Worm (Caenorhabditis elegans): Measurements from ENCODE around the gene R08F11.7.

The R08F11.7 gene

ce11 chrV:3789770-3790169, at the start of gene R08F11.7:
R08F11.7 (plus strand) TSS chrV:3790070.
- no peak for TF ChIP-seq nhr-12 (tag; optimal IDR thresholded peaks at IDR 0.05)

- TF ChIP-seq nhr-28 (tag; optimal IDR thresholded peaks at IDR 0.05) (no peak), unc-120 (tag; optimal IDR thresholded peaks at IDR 0.05; ENCODE audit: poor library complexity, severe bottlenecking) (no peak), flh-1 (GFP tag; optimal IDR thresholded peaks at IDR 0.05) (no peak), ceh-39 (tag; optimal IDR thresholded peaks at IDR 0.05) (peak; percentile 46), ham-2 (GFP tag; optimal IDR thresholded peaks at IDR 0.05) (no peak), elt-1 (tag; optimal IDR thresholded peaks at IDR 0.05; ENCODE audit: borderline replicate concordance, insufficient read depth) (no peak), sem-2 (GFP tag; optimal IDR thresholded peaks at IDR 0.05) (no peak), zip-8 (tag; optimal IDR thresholded peaks at IDR 0.05) (no peak), tbx-8 (GFP tag; optimal IDR thresholded peaks at IDR 0.05) (no peak), M03D4.4 (tag; optimal IDR thresholded peaks at IDR 0.05) (no peak), ceh-83 (GFP tag; optimal IDR thresholded peaks at IDR 0.05) (no peak), mep-1 (tag; optimal IDR thresholded peaks at IDR 0.05) (peak; percentile 8), pha-4 (tag; optimal IDR thresholded peaks at IDR 0.05) (no peak), elt-3 (tag; optimal IDR thresholded peaks at IDR 0.05) (no peak), ceh-43 (GFP tag; optimal IDR thresholded peaks at IDR 0.05) (no peak), drap-1 (GFP tag; optimal IDR thresholded peaks at IDR 0.05) (no peak), ces-1 (GFP tag; optimal IDR thresholded peaks at IDR 0.05) (peak; percentile 81), lsy-2 (tag; optimal IDR thresholded peaks at IDR 0.05) (peak; percentile 3), cnd-1 (tag; optimal IDR thresholded peaks at IDR 0.05) (no peak)
Measured at ce11 chrV:3743172-3743626, 46.7 kb upstream of the R08F11.7 start, which contains the start of gene mtm-9. mtm-9 (plus strand) TSS chrV:3743576.

ce11 chrV:3750328-3750727, 39.5 kb upstream of the R08F11.7 start:
- TF ChIP-seq zip-8 (tag; optimal IDR thresholded peaks at IDR 0.05) (no peak), mls-2 (tag; optimal IDR thresholded peaks at IDR 0.05) (no peak), pha-4 (tag; optimal IDR thresholded peaks at IDR 0.05) (no peak), nhr-237 (tag; optimal IDR thresholded peaks at IDR 0.05) (no peak), unc-62 (GFP tag; optimal IDR thresholded peaks at IDR 0.05) (no peak), sptf-1 (tag; optimal IDR thresholded peaks at IDR 0.05) (no peak), nhr-28 (tag; optimal IDR thresholded peaks at IDR 0.05) (no peak)

- no peak for TF ChIP-seq sem-2 (GFP tag; optimal IDR thresholded peaks at IDR 0.05)
- TF ChIP-seq ces-1 (GFP tag; optimal IDR thresholded peaks at IDR 0.05) = peak; percentile 72
Measured at ce11 chrV:3756887-3757286, 33.0 kb upstream of the R08F11.7 start, which contains the start of gene gid-7. gid-7 (minus strand) TSS chrV:3757074.

ce11 chrV:3759419-3759915, 30.4 kb upstream of the R08F11.7 start, which contains the start of gene chk-1:
chk-1 (minus strand) TSS chrV:3759469.
- TF ChIP-seq ham-2 (GFP tag; optimal IDR thresholded peaks at IDR 0.05) (no peak), mep-1 (tag; optimal IDR thresholded peaks at IDR 0.05) (peak; percentile 71), ceh-39 (tag; optimal IDR thresholded peaks at IDR 0.05) (peak; percentile 35), nhr-237 (tag; optimal IDR thresholded peaks at IDR 0.05) (peak; percentile 66), pha-4 (tag; optimal IDR thresholded peaks at IDR 0.05) (peak; percentile 11), lin-13 (tag; optimal IDR thresholded peaks at IDR 0.05) (peak; percentile 11), lsy-2 (tag; optimal IDR thresholded peaks at IDR 0.05) (peak; percentile 40), flh-1 (GFP tag; optimal IDR thresholded peaks at IDR 0.05) (no peak), ztf-11 (tag; optimal IDR thresholded peaks at IDR 0.05) (no peak)

ce11 chrV:3760839-3761238, 29.0 kb upstream of the R08F11.7 start, which contains the start of gene oac-55:
oac-55 (plus strand) TSS chrV:3761139.
- TF ChIP-seq sem-2 (GFP tag; optimal IDR thresholded peaks at IDR 0.05) (no peak), mls-2 (tag; optimal IDR thresholded peaks at IDR 0.05) (no peak), drap-1 (GFP tag; optimal IDR thresholded peaks at IDR 0.05) (no peak), ham-2 (GFP tag; optimal IDR thresholded peaks at IDR 0.05) (no peak), tbx-8 (GFP tag; optimal IDR thresholded peaks at IDR 0.05) (no peak), unc-62 (GFP tag; optimal IDR thresholded peaks at IDR 0.05) (no peak), nhr-28 (tag; optimal IDR thresholded peaks at IDR 0.05) (no peak), elt-3 (tag; optimal IDR thresholded peaks at IDR 0.05) (no peak), lsy-2 (tag; optimal IDR thresholded peaks at IDR 0.05) (no peak), pha-4 (tag; optimal IDR thresholded peaks at IDR 0.05) (no peak), M03D4.4 (tag; optimal IDR thresholded peaks at IDR 0.05) (no peak), lin-13 (tag; optimal IDR thresholded peaks at IDR 0.05) (no peak), unc-120 (tag; optimal IDR thresholded peaks at IDR 0.05; ENCODE audit: poor library complexity, severe bottlenecking) (no peak)
